Worm (Caenorhabditis elegans) whole organism, young adult: ENCODE data around the gene D1025.10.
"Not testable (repeated sequence)": the region's sequence is repeated elsewhere in the genome, so short reads cannot be mapped to it uniquely, and the experiment has no call there.

Source experiments
- B0019.2 ChIP-seq: fragments of 200-800 bp; sonication (Bioruptor generic); conservative IDR thresholded peaks from 2 replicates; pipeline ENCODE4 v1.3.6; 2022; ENCODE audit warnings: missing genetic modification reagents, missing genetic modification characterization, missing compliant biosample characterization
- C17E4.6 ChIP-seq: fragments of 200-800 bp; sonication (Bioruptor generic); IDR thresholded peaks from 2 replicates; pipeline ENCODE4 v1.3.6; 2022; ENCODE audit warnings: missing genetic modification reagents, missing genetic modification characterization, missing compliant biosample characterization
- F52B5.7 ChIP-seq: sonication (generic microtip); optimal IDR thresholded peaks from 2 replicates; lab custom pipeline; 2016; ENCODE audit warnings: mild to moderate bottlenecking, missing genetic modification characterization, missing compliant biosample characterization
- ZK185.1 ChIP-seq: sonication (generic microtip); optimal IDR thresholded peaks from 2 replicates; lab custom pipeline; 2016; ENCODE audit warnings: mild to moderate bottlenecking, missing genetic modification characterization, missing compliant biosample characterization; ENCODE audit not compliant: poor library complexity, severe bottlenecking
- attf-6 ChIP-seq: fragments of 200-800 bp; sonication (Bioruptor generic); IDR thresholded peaks from 2 replicates; pipeline ENCODE4 v1.3.6; 2022; ENCODE audit warnings: missing genetic modification reagents, missing genetic modification characterization, missing compliant biosample characterization
- him-1 ChIP-seq: sonication (generic microtip); optimal IDR thresholded peaks from 2 replicates; lab custom pipeline; 2016; ENCODE audit warnings: missing genotype, missing genetic modification reagents, missing genetic modification characterization, missing compliant biosample characterization
- hmg-1.2 ChIP-seq: fragments of 200-800 bp; sonication (Bioruptor generic); IDR thresholded peaks from 2 replicates; pipeline ENCODE4 v1.3.6; 2022; ENCODE audit warnings: missing genetic modification reagents, missing genetic modification characterization, missing compliant biosample characterization
- madf-10 ChIP-seq: sonication (generic microtip); optimal IDR thresholded peaks from 2 replicates; lab custom pipeline; 2016; ENCODE audit warnings: mild to moderate bottlenecking, missing genetic modification characterization, missing compliant biosample characterization
- madf-3 ChIP-seq: fragments of 200-800 bp; sonication (Bioruptor generic); IDR thresholded peaks from 2 replicates; pipeline ENCODE4 v1.3.6; 2022; ENCODE audit warnings: missing genetic modification reagents, missing genetic modification characterization, missing compliant biosample characterization
- pbrm-1 ChIP-seq: fragments of 200-800 bp; sonication (Bioruptor generic); IDR thresholded peaks from 2 replicates; pipeline ENCODE4 v1.3.6; 2022; ENCODE audit warnings: missing genetic modification reagents, missing genetic modification characterization, missing compliant biosample characterization
- pha-4 ChIP-seq: fragments of 150-350 bp; sonication (generic microtip); optimal IDR thresholded peaks from 2 replicates; lab custom pipeline; 2014; ENCODE audit warnings: missing biosample characterization, missing genetic modification reagents, missing genetic modification characterization
- somi-1 ChIP-seq: fragments of 200-800 bp; sonication (Bioruptor generic); optimal IDR thresholded peaks from 2 replicates; lab custom pipeline; 2018; ENCODE audit warnings: mild to moderate bottlenecking, missing genetic modification characterization, missing compliant biosample characterization
- tbp1 ChIP-seq: fragments of 200-800 bp; sonication (Bioruptor generic); optimal IDR thresholded peaks from 2 replicates; lab custom pipeline; 2018; ENCODE audit warnings: mild to moderate bottlenecking, missing genetic modification characterization, missing compliant biosample characterization
- zfh-2 ChIP-seq: fragments of 200-800 bp; sonication (Bioruptor generic); conservative IDR thresholded peaks from 2 replicates; pipeline ENCODE4 v1.3.6; 2022; ENCODE audit warnings: missing genetic modification reagents, missing genetic modification characterization, missing compliant biosample characterization

DNA sequence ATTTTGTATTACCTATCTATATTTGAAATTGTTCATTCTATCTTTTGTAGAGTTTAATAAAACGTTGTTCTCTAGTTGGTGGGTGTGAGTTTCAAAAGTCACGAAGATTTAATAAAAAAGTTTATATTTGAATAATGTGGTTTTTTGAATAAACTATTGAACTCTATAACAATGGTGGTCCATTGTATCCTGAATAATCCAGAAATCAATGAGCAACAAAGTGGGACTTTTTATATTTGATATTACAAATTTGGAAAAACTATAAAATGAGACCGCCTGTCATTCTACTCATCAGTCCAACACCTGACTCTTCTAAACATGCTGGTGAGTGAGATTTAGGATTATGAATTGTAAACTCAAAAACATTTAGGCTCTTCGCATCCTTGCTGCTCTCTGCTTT, 11.7 kb downstream of the D1025.10 start, which contains the start of gene nspc-19:
- TF ChIP-seq B0019.2 (GFP tag; lab: Robert Waterston, UW); pha-4 (tag; lab: Kevin White, UChicago); somi-1; hmg-1.2 (GFP tag; lab: Robert Waterston, UW); madf-10 (tag; lab: Kevin White, UChicago); madf-3; attf-6 (GFP tag; lab: Robert Waterston, UW); pbrm-1 (GFP tag; lab: Robert Waterston, UW); ZK185.1 (tag; lab: Kevin White, UChicago); C17E4.6 (GFP tag; lab: Robert Waterston, UW); F52B5.7 (tag; lab: Kevin White, UChicago); him-1 (tag; lab: Kevin White, UChicago); zfh-2 (GFP tag; lab: Robert Waterston, UW); tbp1: not testable (repeated sequence)
